Fruit fly (Drosophila melanogaster) whole organism, adult: ENCODE results near the gene Proc.

Experiments
- CG11617 ChIP-seq: fragments of 200-800 bp; sonication (Bioruptor generic); optimal IDR thresholded peaks from 2 replicates; lab custom pipeline; 2017; ENCODE audit warnings: mild to moderate bottlenecking, missing biosample characterization, missing genetic modification reagents, missing genetic modification characterization
- CG12768 ChIP-seq: fragments of 200-800 bp; sonication (Bioruptor generic); optimal IDR thresholded peaks from 2 replicates; lab custom pipeline; 2017; ENCODE audit warnings: missing biosample characterization, missing genetic modification characterization, mild to moderate bottlenecking, moderate library complexity, missing genetic modification reagents
- CG14711 ChIP-seq: fragments of 200-800 bp; sonication (Bioruptor generic); optimal IDR thresholded peaks from 2 replicates; lab custom pipeline; 2018; ENCODE audit warnings: missing biosample characterization, mild to moderate bottlenecking, missing genetic modification characterization, moderate library complexity
- CG1620 ChIP-seq: fragments of 200-800 bp; sonication (Bioruptor generic); optimal IDR thresholded peaks from 2 replicates; lab custom pipeline; 2016; ENCODE audit warnings: missing biosample characterization, missing genetic modification characterization
- CG33017 ChIP-seq: fragments of 200-800 bp; sonication (Bioruptor generic); optimal IDR thresholded peaks from 2 replicates; lab custom pipeline; 2018; ENCODE audit warnings: missing biosample characterization, mild to moderate bottlenecking, missing genetic modification characterization, moderate library complexity
- CG5204 ChIP-seq: fragments of 200-800 bp; sonication (Bioruptor generic); optimal IDR thresholded peaks from 2 replicates; lab custom pipeline; 2016; ENCODE audit warnings: missing biosample characterization, missing genetic modification characterization
- CG7045 ChIP-seq: fragments of 200-800 bp; sonication (Bioruptor generic); optimal IDR thresholded peaks from 2 replicates; lab custom pipeline; 2017; ENCODE audit warnings: missing biosample characterization, mild to moderate bottlenecking, missing genetic modification characterization
- CG7101 ChIP-seq: fragments of 200-800 bp; sonication (Bioruptor generic); optimal IDR thresholded peaks from 2 replicates; lab custom pipeline; 2018; ENCODE audit warnings: missing biosample characterization, mild to moderate bottlenecking, missing genetic modification characterization, moderate library complexity
- Clk ChIP-seq: fragments of 200-800 bp; sonication (Bioruptor generic); optimal IDR thresholded peaks from 2 replicates; lab custom pipeline; 2017; ENCODE audit warnings: missing biosample characterization, missing genetic modification characterization
- Crg-1 ChIP-seq: fragments of 200-800 bp; sonication (Bioruptor generic); optimal IDR thresholded peaks from 2 replicates; lab custom pipeline; 2016; ENCODE audit warnings: missing biosample characterization, missing genetic modification characterization
- Hr96 ChIP-seq: fragments of 200-800 bp; sonication (Bioruptor generic); optimal IDR thresholded peaks from 2 replicates; lab custom pipeline; 2016; ENCODE audit warnings: missing biosample characterization, missing genetic modification characterization
- Mnt ChIP-seq: fragments of 200-800 bp; sonication (Bioruptor generic); optimal IDR thresholded peaks from 2 replicates; lab custom pipeline; 2016; ENCODE audit warnings: missing biosample characterization, mild to moderate bottlenecking, missing genetic modification characterization
- bab1 ChIP-seq: fragments of 200-800 bp; sonication (Bioruptor generic); optimal IDR thresholded peaks from 3 replicates; lab custom pipeline; 2019; ENCODE audit warnings: missing biosample characterization, mild to moderate bottlenecking, missing genetic modification characterization, moderate library complexity
- cic ChIP-seq: fragments of 200-800 bp; sonication (Bioruptor generic); optimal IDR thresholded peaks from 2 replicates; lab custom pipeline; 2017; ENCODE audit warnings: missing biosample characterization, mild to moderate bottlenecking, missing genetic modification characterization, moderate library complexity
- cnc ChIP-seq, 2 experiments: fragments of >200 bp; optimal IDR thresholded peaks; 2 replicates each; lab custom pipeline; 2017
- kay ChIP-seq: fragments of 200-800 bp; sonication (Bioruptor generic); peaks from one replicate; lab custom pipeline; 2016; ENCODE audit warnings: missing biosample characterization, missing genetic modification characterization, borderline replicate concordance
- ovo ChIP-seq: fragments of 200-800 bp; sonication (Bioruptor generic); optimal IDR thresholded peaks from 2 replicates; lab custom pipeline; 2016; ENCODE audit warnings: missing biosample characterization, missing genetic modification characterization
- pad ChIP-seq: fragments of 200-800 bp; sonication (Bioruptor generic); optimal IDR thresholded peaks from 3 replicates; lab custom pipeline; 2017; ENCODE audit warnings: missing biosample characterization, missing genetic modification characterization, mild to moderate bottlenecking, moderate library complexity, missing genetic modification reagents
- tj ChIP-seq: fragments of 200-800 bp; sonication (Bioruptor generic); optimal IDR thresholded peaks from 3 replicates; lab custom pipeline; 2017; ENCODE audit warnings: missing biosample characterization, mild to moderate bottlenecking, missing genetic modification characterization, moderate library complexity
- toe ChIP-seq: fragments of 200-800 bp; sonication (Bioruptor generic); optimal IDR thresholded peaks from 2 replicates; lab custom pipeline; 2016; ENCODE audit warnings: missing biosample characterization, missing genetic modification characterization

The Proc gene

DNA sequence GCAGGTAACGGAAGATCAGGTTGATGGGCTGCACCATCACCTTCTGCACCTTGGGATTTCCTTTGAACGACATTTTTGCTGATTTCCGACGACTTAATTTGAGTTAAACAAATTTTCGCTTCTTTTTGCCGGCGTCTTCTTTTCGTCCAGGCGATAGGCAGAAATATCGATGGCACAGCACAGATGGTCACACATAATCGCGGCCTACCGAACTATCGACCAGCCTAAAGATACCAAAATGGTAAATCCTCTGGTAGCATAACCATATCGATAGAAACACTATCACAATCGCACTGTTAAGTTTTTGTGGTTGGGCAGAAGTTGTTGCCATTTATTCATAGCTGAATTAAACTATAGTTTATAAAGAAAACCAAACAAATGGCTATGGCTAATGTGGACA is 14.0 kb upstream of the Proc start, which contains the start of the genes SmE and CG34132:
Gene SmE (minus strand): TSS at position 180 of the 400 bp plus-strand sequence.
Gene CG34132 (plus strand): TSS at position 233 of the 400 bp plus-strand sequence.
- TF ChIP-seq Hr96 (GFP tag; lab: Kevin White, UChicago), result no peak

dm6 chr2L:7880458-7880857 is 9.2 kb upstream of the Proc start:
- no peak for TF ChIP-seq CG33017

- TF ChIP-seq Crg-1 (GFP tag; lab: Kevin White, UChicago) (no peak), kay (GFP tag; lab: Kevin White, UChicago) (peak; percentile 47)
These were observed 8.2 kb upstream of the Proc start, which contains the start of gene spz3 for dm6 chr2L:7879292-7879894. Gene spz3 (minus strand): TSS chr2L:7879552.

- TF ChIP-seq cic (GFP tag; lab: Kevin White, UChicago) (no peak), tj (GFP tag; lab: Kevin White, UChicago) (no peak), CG7045 (GFP tag; lab: Kevin White, UChicago) (no peak), bab1 (GFP tag; lab: Kevin White, UChicago) (no peak), cnc (optimal IDR thresholded peaks at IDR 0.05; lab: Kevin White, UChicago) (no peak), CG12768 (GFP tag; lab: Kevin White, UChicago) (no peak), CG1620 (no peak), Hr96 (GFP tag; lab: Kevin White, UChicago) (no peak), CG14711 (tag; lab: Kevin White, UChicago) (no peak), CG33017 (no peak), kay (GFP tag; lab: Kevin White, UChicago) (no peak), ovo (GFP tag; lab: Kevin White, UChicago) (no peak)
These were observed 7.1 kb upstream of the Proc start for dm6 chr2L:7878372-7878771.

dm6 chr2L:7876520-7877232 is 5.4 kb upstream of the Proc start:
- TF ChIP-seq CG1620 (no peak), ovo (GFP tag; lab: Kevin White, UChicago) (no peak), tj (GFP tag; lab: Kevin White, UChicago) (no peak), CG33017 (no peak), CG12768 (GFP tag; lab: Kevin White, UChicago) (no peak), Mnt (GFP tag; lab: Kevin White, UChicago) (no peak), kay (GFP tag; lab: Kevin White, UChicago) (no peak), CG7101 (no peak), pad (GFP tag; lab: Kevin White, UChicago) (no peak), bab1 (GFP tag; lab: Kevin White, UChicago) (no peak), CG11617 (no peak), CG7045 (GFP tag; lab: Kevin White, UChicago) (no peak), CG5204 (GFP tag; lab: Kevin White, UChicago) (no peak), toe (GFP tag; lab: Kevin White, UChicago) (no peak), CG14711 (tag; lab: Kevin White, UChicago) (no peak), cnc (optimal IDR thresholded peaks at IDR 0.05; lab: Kevin White, UChicago) (no peak)

DNA sequence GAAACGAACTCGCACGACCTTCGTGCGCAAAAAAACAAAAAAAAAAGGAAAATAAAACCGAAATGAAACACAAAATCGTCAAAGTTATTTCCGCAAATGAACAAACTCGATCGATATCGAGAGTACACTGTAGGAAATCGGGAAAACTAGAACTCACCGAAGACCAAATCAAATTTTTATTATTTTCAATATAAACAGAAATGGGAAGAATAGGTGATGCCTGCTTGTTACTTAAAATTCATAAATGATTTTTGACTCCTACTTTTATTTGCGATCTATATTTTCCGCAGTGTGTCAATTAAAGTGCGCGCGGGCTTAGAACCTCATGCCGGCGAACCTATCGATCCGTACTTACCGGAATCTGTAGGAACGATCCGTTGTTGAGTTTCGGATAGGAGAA is 4.4 kb upstream of the Proc start:
- no peak for TF ChIP-seq Crg-1 (GFP tag; lab: Kevin White, UChicago)
- TF ChIP-seq CG11617, result no peak
- no peak for TF ChIP-seq Mnt (GFP tag; lab: Kevin White, UChicago)
- no peak for TF ChIP-seq pad (GFP tag; lab: Kevin White, UChicago)
- no peak for TF ChIP-seq Clk (GFP tag; lab: Kevin White, UChicago)
- TF ChIP-seq CG7101, result no peak
- no peak for TF ChIP-seq Hr96 (GFP tag; lab: Kevin White, UChicago)
- no peak for TF ChIP-seq CG33017
- no peak for TF ChIP-seq CG5204 (GFP tag; lab: Kevin White, UChicago)
- no peak for TF ChIP-seq cnc (optimal IDR thresholded peaks at IDR 0.05; lab: Kevin White, UChicago)
- TF ChIP-seq tj (GFP tag; lab: Kevin White, UChicago), result no peak
- TF ChIP-seq cic (GFP tag; lab: Kevin White, UChicago), result no peak
- TF ChIP-seq CG7045 (GFP tag; lab: Kevin White, UChicago), result no peak
- no peak for TF ChIP-seq kay (GFP tag; lab: Kevin White, UChicago)
- no peak for TF ChIP-seq CG1620
- no peak for TF ChIP-seq CG12768 (GFP tag; lab: Kevin White, UChicago)

- TF ChIP-seq cic (GFP tag; lab: Kevin White, UChicago), result no peak
- no peak for TF ChIP-seq kay (GFP tag; lab: Kevin White, UChicago)
- no peak for TF ChIP-seq Crg-1 (GFP tag; lab: Kevin White, UChicago)
- no peak for TF ChIP-seq cnc (optimal IDR thresholded peaks at IDR 0.05; lab: Kevin White, UChicago)
- TF ChIP-seq CG14711 (tag; lab: Kevin White, UChicago), result no peak
- no peak for TF ChIP-seq bab1 (GFP tag; lab: Kevin White, UChicago)
- no peak for TF ChIP-seq CG12768 (GFP tag; lab: Kevin White, UChicago)
- no peak for TF ChIP-seq pad (GFP tag; lab: Kevin White, UChicago)
- no peak for TF ChIP-seq tj (GFP tag; lab: Kevin White, UChicago)
- TF ChIP-seq Mnt (GFP tag; lab: Kevin White, UChicago), result no peak
- no peak for TF ChIP-seq CG33017
- no peak for TF ChIP-seq Clk (GFP tag; lab: Kevin White, UChicago)
- TF ChIP-seq CG7101, result no peak
- TF ChIP-seq ovo (GFP tag; lab: Kevin White, UChicago), result no peak
These were observed 1.4 kb upstream of the Proc start for dm6 chr2L:7872680-7873079.
